Worm (Caenorhabditis elegans) whole organism, mixed stage, embryonic: Measurements from ENCODE around the gene C13A2.10.

Experiments
- ceh-43 ChIP-seq: fragments of 200-800 bp; sonication (Bioruptor generic); optimal IDR thresholded peaks from 2 replicates; lab custom pipeline; 2018; ENCODE audit warnings: mild to moderate bottlenecking, missing genetic modification characterization, moderate library complexity, missing compliant biosample characterization
- cnd-1 ChIP-seq: fragments of 200-800 bp; sonication (Bioruptor generic); optimal IDR thresholded peaks from 2 replicates; lab custom pipeline; 2018; ENCODE audit warnings: mild to moderate bottlenecking, missing genetic modification characterization, missing compliant biosample characterization
- elt-3 ChIP-seq: fragments of 150-350 bp; optimal IDR thresholded peaks from 2 replicates; lab custom pipeline; 2014; ENCODE audit warnings: missing biosample characterization, missing genetic modification characterization
- hlh-1 ChIP-seq: fragments of 150-350 bp; optimal IDR thresholded peaks from 2 replicates; lab custom pipeline; 2014; ENCODE audit warnings: missing biosample characterization, missing genetic modification reagents, missing genetic modification characterization
- lin-32 ChIP-seq: fragments of 200-800 bp; sonication (Bioruptor generic); optimal IDR thresholded peaks from 2 replicates; lab custom pipeline; 2018; ENCODE audit warnings: mild to moderate bottlenecking, missing genetic modification characterization, missing compliant biosample characterization
- lsy-2 ChIP-seq: fragments of 150-350 bp; optimal IDR thresholded peaks from 2 replicates; lab custom pipeline; 2014; ENCODE audit warnings: missing biosample characterization, missing genetic modification characterization
- mep-1 ChIP-seq: fragments of 150-350 bp; optimal IDR thresholded peaks from 2 replicates; lab custom pipeline; 2017; ENCODE audit warnings: missing biosample characterization, missing genetic modification reagents, missing genetic modification characterization, inconsistent platforms
- pha-4 ChIP-seq: fragments of 150-350 bp; optimal IDR thresholded peaks from 2 replicates; lab custom pipeline; 2018; ENCODE audit warnings: missing biosample characterization, missing genetic modification reagents, missing genetic modification characterization
- unc-120 ChIP-seq: sonication (generic microtip); optimal IDR thresholded peaks from 2 replicates; lab custom pipeline; 2017; ENCODE audit warnings: missing genetic modification characterization, missing compliant biosample characterization; ENCODE audit not compliant: poor library complexity, severe bottlenecking
- unc-39 ChIP-seq: fragments of 150-350 bp; optimal IDR thresholded peaks from 2 replicates; lab custom pipeline; 2014; ENCODE audit warnings: missing biosample characterization, missing genetic modification characterization
- unc-62 ChIP-seq: fragments of 150-350 bp; optimal IDR thresholded peaks from 2 replicates; lab custom pipeline; 2014; ENCODE audit warnings: missing biosample characterization, missing genetic modification reagents, missing genetic modification characterization
- ztf-11 ChIP-seq: fragments of 150-350 bp; optimal IDR thresholded peaks from 2 replicates; lab custom pipeline; 2014; ENCODE audit warnings: missing biosample characterization, missing genetic modification characterization

- TF ChIP-seq mep-1 (no peak), unc-39 (tag; lab: Kevin White, UChicago) (no peak), lin-32 (GFP tag; lab: Kevin White, UChicago) (no peak), ztf-11 (tag; lab: Kevin White, UChicago) (no peak), unc-120 (no peak), pha-4 (no peak), lsy-2 (tag; lab: Kevin White, UChicago) (no peak), cnd-1 (tag; lab: Kevin White, UChicago) (no peak), unc-62 (GFP tag; lab: Kevin White, UChicago) (no peak), hlh-1 (tag; lab: Kevin White, UChicago) (no peak), ceh-43 (no peak), elt-3 (tag; lab: Kevin White, UChicago) (no peak)
These were observed 19.8 kb downstream of the C13A2.10 start, which contains the start of gene C05C8.8 for ce11 chrV:7255095-7255494.
